Worm (Caenorhabditis elegans) whole organism, L2 larva: ENCODE measurements around the gene W07E6.5.
"Not testable (repeated sequence)": the region's sequence is repeated elsewhere in the genome, so short reads cannot be mapped to it uniquely, and the experiment has no call there.

Source experiments
- ZK546.5 ChIP-seq: sonication (generic microtip); optimal IDR thresholded peaks from 2 replicates; lab custom pipeline; 2017; ENCODE audit warnings: missing biosample characterization, missing genetic modification characterization
- alr-1 ChIP-seq: fragments of 150-350 bp; optimal IDR thresholded peaks from 2 replicates; lab custom pipeline; 2014; ENCODE audit warnings: missing biosample characterization, missing genetic modification characterization
- aly-2 ChIP-seq: fragments of 150-350 bp; optimal IDR thresholded peaks from 2 replicates; lab custom pipeline; 2014; ENCODE audit warnings: missing biosample characterization, missing genetic modification characterization
- fos-1 ChIP-seq: fragments of 150-350 bp; optimal IDR thresholded peaks from 2 replicates; lab custom pipeline; 2014; ENCODE audit warnings: missing biosample characterization, missing genetic modification characterization
- sem-4 ChIP-seq: fragments of 150-350 bp; optimal IDR thresholded peaks from 2 replicates; lab custom pipeline; 2014; ENCODE audit warnings: missing biosample characterization, missing genetic modification reagents, missing genetic modification characterization
- snpc-4 ChIP-seq: fragments of 150-350 bp; optimal IDR thresholded peaks from 2 replicates; lab custom pipeline; 2014; ENCODE audit warnings: missing biosample characterization, missing genetic modification characterization
- unc-55 ChIP-seq: fragments of 150-350 bp; sonication (generic microtip); optimal IDR thresholded peaks from 3 replicates; lab custom pipeline; 2014; ENCODE audit warnings: missing biosample characterization, missing genetic modification reagents, missing genetic modification characterization
- zag-1 ChIP-seq: fragments of 150-350 bp; optimal IDR thresholded peaks from 2 replicates; lab custom pipeline; 2014; ENCODE audit warnings: missing biosample characterization, missing genetic modification characterization
- ztf-4 ChIP-seq: fragments of 150-350 bp; optimal IDR thresholded peaks from 2 replicates; lab custom pipeline; 2014; ENCODE audit warnings: missing biosample characterization, missing genetic modification characterization

- TF ChIP-seq snpc-4 (tag; lab: Kevin White, UChicago); aly-2 (tag; lab: Kevin White, UChicago); fos-1 (tag; lab: Kevin White, UChicago); ZK546.5 (tag; lab: Kevin White, UChicago); ztf-4 (tag; lab: Kevin White, UChicago); unc-55 (GFP tag; lab: Kevin White, UChicago); sem-4 (tag; lab: Kevin White, UChicago); alr-1 (tag; lab: Kevin White, UChicago); zag-1 (tag; lab: Kevin White, UChicago): not testable (repeated sequence)
Observed at ce11 chrII:454646-455045, 18.7 kb upstream of the W07E6.5 start, which contains the start of gene W10D9.1.
